Worm (Caenorhabditis elegans) whole organism, mixed stage, embryonic: ENCODE measurements around the gene srd-4.

Experiments
- M03D4.4 ChIP-seq: sonication (generic microtip); optimal IDR thresholded peaks from 2 replicates; lab custom pipeline; 2017; ENCODE audit warnings: mild to moderate bottlenecking, missing genetic modification characterization, missing compliant biosample characterization
- bed-3 ChIP-seq: fragments of 200-800 bp; sonication (Bioruptor generic); optimal IDR thresholded peaks from 3 replicates; lab custom pipeline; 2018; ENCODE audit warnings: mild to moderate bottlenecking, missing genetic modification characterization, moderate library complexity, missing compliant biosample characterization
- blmp-1 ChIP-seq: fragments of 150-350 bp; optimal IDR thresholded peaks from 2 replicates; lab custom pipeline; 2014; ENCODE audit warnings: missing biosample characterization, missing genetic modification characterization
- ceh-39 ChIP-seq: fragments of 150-350 bp; optimal IDR thresholded peaks from 2 replicates; lab custom pipeline; 2014; ENCODE audit warnings: missing biosample characterization, missing genetic modification characterization
- ceh-43 ChIP-seq: fragments of 200-800 bp; sonication (Bioruptor generic); optimal IDR thresholded peaks from 2 replicates; lab custom pipeline; 2018; ENCODE audit warnings: mild to moderate bottlenecking, missing genetic modification characterization, moderate library complexity, missing compliant biosample characterization
- ceh-83 ChIP-seq: fragments of 200-800 bp; sonication (Bioruptor generic); optimal IDR thresholded peaks from 2 replicates; lab custom pipeline; 2018; ENCODE audit warnings: mild to moderate bottlenecking, missing genetic modification characterization, missing compliant biosample characterization
- ces-1 ChIP-seq: fragments of 150-350 bp; optimal IDR thresholded peaks from 2 replicates; lab custom pipeline; 2014; ENCODE audit warnings: missing biosample characterization, missing genetic modification reagents, missing genetic modification characterization
- cnd-1 ChIP-seq: fragments of 200-800 bp; sonication (Bioruptor generic); optimal IDR thresholded peaks from 2 replicates; lab custom pipeline; 2018; ENCODE audit warnings: mild to moderate bottlenecking, missing genetic modification characterization, missing compliant biosample characterization
- drap-1 ChIP-seq: fragments of 200-800 bp; sonication (Bioruptor generic); optimal IDR thresholded peaks from 3 replicates; lab custom pipeline; 2018; ENCODE audit warnings: mild to moderate bottlenecking, missing genetic modification characterization, missing compliant biosample characterization
- elt-1 ChIP-seq: sonication (generic microtip); optimal IDR thresholded peaks from 2 replicates; lab custom pipeline; 2017; ENCODE audit warnings: missing genetic modification characterization, mild to moderate bottlenecking, missing compliant biosample characterization, antibody characterized with exemption, moderate library complexity, borderline replicate concordance; ENCODE audit not compliant: insufficient read depth
- elt-3 ChIP-seq: fragments of 150-350 bp; optimal IDR thresholded peaks from 2 replicates; lab custom pipeline; 2014; ENCODE audit warnings: missing biosample characterization, missing genetic modification characterization
- flh-1 ChIP-seq: fragments of 200-800 bp; sonication (Bioruptor generic); optimal IDR thresholded peaks from 2 replicates; lab custom pipeline; 2018; ENCODE audit warnings: mild to moderate bottlenecking, missing genetic modification characterization, moderate library complexity, missing compliant biosample characterization
- ham-2 ChIP-seq: fragments of 200-800 bp; sonication (Bioruptor generic); optimal IDR thresholded peaks from 2 replicates; lab custom pipeline; 2018; ENCODE audit warnings: mild to moderate bottlenecking, missing genetic modification characterization, missing compliant biosample characterization
- hlh-1 ChIP-seq: fragments of 150-350 bp; optimal IDR thresholded peaks from 2 replicates; lab custom pipeline; 2014; ENCODE audit warnings: missing biosample characterization, missing genetic modification reagents, missing genetic modification characterization
- lin-13 ChIP-seq: fragments of 150-350 bp; optimal IDR thresholded peaks from 2 replicates; lab custom pipeline; 2014; ENCODE audit warnings: missing biosample characterization, missing genetic modification characterization
- lin-32 ChIP-seq: fragments of 200-800 bp; sonication (Bioruptor generic); optimal IDR thresholded peaks from 2 replicates; lab custom pipeline; 2018; ENCODE audit warnings: mild to moderate bottlenecking, missing genetic modification characterization, missing compliant biosample characterization
- lsy-2 ChIP-seq: fragments of 150-350 bp; optimal IDR thresholded peaks from 2 replicates; lab custom pipeline; 2014; ENCODE audit warnings: missing biosample characterization, missing genetic modification characterization
- mab-5 ChIP-seq: fragments of 150-350 bp; optimal IDR thresholded peaks from 2 replicates; lab custom pipeline; 2014; ENCODE audit warnings: missing biosample characterization, missing genetic modification characterization
- mep-1 ChIP-seq: fragments of 150-350 bp; optimal IDR thresholded peaks from 2 replicates; lab custom pipeline; 2017; ENCODE audit warnings: missing biosample characterization, missing genetic modification reagents, missing genetic modification characterization, inconsistent platforms
- mls-2 ChIP-seq: sonication (generic microtip); optimal IDR thresholded peaks from 2 replicates; lab custom pipeline; 2016; ENCODE audit warnings: mild to moderate bottlenecking, missing genetic modification characterization, moderate library complexity, missing compliant biosample characterization
- nhr-12 ChIP-seq: fragments of 150-350 bp; optimal IDR thresholded peaks from 2 replicates; lab custom pipeline; 2014; ENCODE audit warnings: missing biosample characterization, missing genetic modification characterization
- nhr-2 ChIP-seq: fragments of 150-350 bp; optimal IDR thresholded peaks from 2 replicates; lab custom pipeline; 2014; ENCODE audit warnings: missing biosample characterization, missing genetic modification characterization
- nhr-237 ChIP-seq: fragments of 150-350 bp; optimal IDR thresholded peaks from 2 replicates; lab custom pipeline; 2014; ENCODE audit warnings: missing biosample characterization, missing genetic modification characterization
- nhr-28 ChIP-seq: fragments of 150-350 bp; optimal IDR thresholded peaks from 2 replicates; lab custom pipeline; 2014; ENCODE audit warnings: missing biosample characterization, missing genetic modification characterization
- pha-4 ChIP-seq: fragments of 150-350 bp; optimal IDR thresholded peaks from 2 replicates; lab custom pipeline; 2018; ENCODE audit warnings: missing biosample characterization, missing genetic modification reagents, missing genetic modification characterization
- sem-2 ChIP-seq: fragments of 200-800 bp; sonication (Bioruptor generic); optimal IDR thresholded peaks from 2 replicates; lab custom pipeline; 2018; ENCODE audit warnings: mild to moderate bottlenecking, missing genetic modification characterization, missing compliant biosample characterization
- snpc-4 ChIP-seq: fragments of 150-350 bp; optimal IDR thresholded peaks from 2 replicates; lab custom pipeline; 2014; ENCODE audit warnings: missing biosample characterization, missing genetic modification characterization
- sptf-1 ChIP-seq: sonication (generic microtip); optimal IDR thresholded peaks from 2 replicates; lab custom pipeline; 2017; ENCODE audit warnings: mild to moderate bottlenecking, missing genetic modification characterization, moderate library complexity, missing compliant biosample characterization
- unc-120 ChIP-seq: sonication (generic microtip); optimal IDR thresholded peaks from 2 replicates; lab custom pipeline; 2017; ENCODE audit warnings: missing genetic modification characterization, missing compliant biosample characterization; ENCODE audit not compliant: poor library complexity, severe bottlenecking
- unc-39 ChIP-seq: fragments of 150-350 bp; optimal IDR thresholded peaks from 2 replicates; lab custom pipeline; 2014; ENCODE audit warnings: missing biosample characterization, missing genetic modification characterization
- unc-62 ChIP-seq: fragments of 150-350 bp; optimal IDR thresholded peaks from 2 replicates; lab custom pipeline; 2014; ENCODE audit warnings: missing biosample characterization, missing genetic modification reagents, missing genetic modification characterization
- zip-8 ChIP-seq: fragments of 150-350 bp; optimal IDR thresholded peaks from 2 replicates; lab custom pipeline; 2014; ENCODE audit warnings: missing biosample characterization, missing genetic modification characterization
- ztf-11 ChIP-seq: fragments of 150-350 bp; optimal IDR thresholded peaks from 2 replicates; lab custom pipeline; 2014; ENCODE audit warnings: missing biosample characterization, missing genetic modification characterization

srd-4 gene

DNA sequence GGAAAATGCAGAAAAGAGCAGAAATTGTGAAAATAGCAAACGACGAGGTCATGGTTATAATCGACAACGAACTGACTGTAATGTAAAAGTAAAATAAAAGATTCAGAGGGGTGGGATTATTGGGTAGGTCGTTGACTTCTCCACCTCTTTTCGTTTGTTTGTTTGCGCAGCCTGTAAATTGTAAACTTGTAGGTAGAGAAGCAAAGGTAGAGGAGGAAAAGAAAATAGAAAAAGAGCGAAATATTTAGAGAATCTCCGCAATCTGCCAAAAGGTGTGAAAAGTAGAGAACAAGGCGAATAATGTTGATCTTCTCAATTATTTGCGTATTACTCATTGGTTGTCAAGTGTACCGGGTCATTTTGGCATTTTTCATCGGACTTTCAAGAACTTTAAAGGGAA lies 2.6 kb downstream of the srd-4 start, which contains the start of gene ZK863.8:
TSS of gene ZK863.8 (minus strand) at position 173 of the 400 bp plus-strand sequence.
- no peak for TF ChIP-seq cnd-1 (tag; lab: Kevin White, UChicago)
- no peak for TF ChIP-seq unc-62
- no peak for TF ChIP-seq drap-1

DNA sequence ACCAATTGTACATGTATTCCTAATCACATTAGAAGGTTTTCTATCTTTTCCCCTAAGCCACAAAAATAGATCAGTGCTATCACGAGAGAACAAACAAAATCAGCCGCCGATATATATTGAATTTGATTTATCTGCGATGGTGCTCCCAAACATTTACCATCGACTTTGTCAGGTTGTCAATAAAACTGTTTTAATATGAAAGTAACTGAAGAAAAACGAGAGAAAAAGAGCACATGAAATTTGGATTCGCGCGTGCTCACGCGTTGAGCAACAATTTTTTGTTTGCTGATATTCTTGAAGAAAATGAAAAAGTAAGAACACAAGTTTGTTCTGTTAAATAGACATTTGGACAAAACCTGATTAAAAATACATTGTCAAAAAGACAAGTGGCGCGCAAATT lies 4.1 kb downstream of the srd-4 start:
- TF ChIP-seq bed-3 (GFP tag; lab: Kevin White, UChicago) = no peak
- no peak for TF ChIP-seq nhr-28 (tag; lab: Kevin White, UChicago)
- TF ChIP-seq ham-2 = no peak
- no peak for TF ChIP-seq elt-3 (tag; lab: Kevin White, UChicago)
- TF ChIP-seq blmp-1 (tag; lab: Kevin White, UChicago) = no peak
- TF ChIP-seq unc-62 = no peak

DNA sequence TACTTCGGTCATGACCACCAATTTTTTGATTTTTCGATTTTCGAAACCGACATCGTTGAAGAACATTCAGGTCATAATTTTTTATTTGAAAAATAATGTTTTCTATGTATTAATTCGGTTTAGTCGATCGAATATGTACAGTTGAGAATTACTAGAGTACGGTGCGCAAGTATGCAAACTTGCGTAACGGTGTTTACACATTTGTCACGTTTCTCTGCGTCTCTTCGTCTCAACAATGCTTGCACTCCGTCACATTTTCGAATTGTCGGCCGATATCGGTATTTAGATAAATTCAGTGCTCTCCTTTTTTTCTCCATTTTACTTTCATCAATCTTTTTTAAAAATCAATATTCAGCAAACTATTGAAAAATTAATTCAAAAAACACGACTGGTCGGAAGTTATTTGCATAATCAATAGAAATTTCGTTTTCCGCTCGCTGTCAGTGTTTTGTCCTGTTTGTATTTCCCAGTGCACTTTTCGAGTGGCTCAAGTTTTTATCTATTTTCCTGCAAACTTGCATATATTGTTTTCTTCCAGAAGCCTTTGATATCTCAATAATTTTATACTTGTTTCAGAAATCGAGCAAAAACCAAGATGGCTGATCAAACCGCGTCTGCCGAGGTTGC lies 6.3 kb downstream of the srd-4 start, which contains the start of gene dpy-30:
TSS of gene dpy-30 (plus strand) at position 577 of the 627 bp plus-strand sequence.
- TF ChIP-seq lin-13 (tag; lab: Kevin White, UChicago) (peak; percentile 52), sptf-1 (no peak), ceh-39 (tag; lab: Kevin White, UChicago) (peak; percentile 74), nhr-28 (tag; lab: Kevin White, UChicago) (no peak), mls-2 (tag; lab: Kevin White, UChicago) (no peak), elt-3 (tag; lab: Kevin White, UChicago) (no peak), unc-62 (no peak), lsy-2 (tag; lab: Kevin White, UChicago) (peak; percentile 95), elt-1 (tag; lab: Kevin White, UChicago) (no peak), blmp-1 (tag; lab: Kevin White, UChicago) (no peak), ham-2 (no peak), mep-1 (tag; lab: Kevin White, UChicago) (peak; percentile 42), ztf-11 (tag; lab: Kevin White, UChicago) (no peak), pha-4 (peak; percentile 89), mab-5 (no peak), ceh-43 (no peak), nhr-237 (tag; lab: Kevin White, UChicago) (peak; percentile 35), flh-1 (no peak), ces-1 (peak; percentile 55), hlh-1 (no peak), sem-2 (GFP tag; lab: Kevin White, UChicago) (no peak), nhr-2 (tag; lab: Kevin White, UChicago) (no peak)

DNA sequence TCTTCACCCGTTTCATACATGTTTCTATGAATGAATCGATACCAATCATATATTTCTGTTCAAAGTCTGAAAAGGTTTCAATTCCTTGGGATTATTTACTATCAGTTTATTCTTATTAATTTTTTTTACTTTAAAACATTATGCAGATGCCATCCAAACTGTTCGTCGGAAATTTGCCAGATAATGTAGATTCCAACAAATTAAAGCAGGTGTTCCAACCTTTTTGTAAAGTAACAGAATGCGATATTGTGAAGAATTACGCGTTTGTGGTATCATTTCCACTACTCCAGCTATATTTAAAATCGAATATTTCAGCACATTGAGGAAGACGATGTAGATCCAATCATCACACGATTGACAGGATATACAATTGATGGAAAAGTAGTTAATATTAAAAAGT lies 7.4 kb downstream of the srd-4 start, which contains the start of gene rnp-1:
TSS of gene rnp-1 (plus strand) at position 145 of the 400 bp plus-strand sequence.
- no peak for TF ChIP-seq blmp-1 (tag; lab: Kevin White, UChicago)
- TF ChIP-seq hlh-1 = no peak

DNA sequence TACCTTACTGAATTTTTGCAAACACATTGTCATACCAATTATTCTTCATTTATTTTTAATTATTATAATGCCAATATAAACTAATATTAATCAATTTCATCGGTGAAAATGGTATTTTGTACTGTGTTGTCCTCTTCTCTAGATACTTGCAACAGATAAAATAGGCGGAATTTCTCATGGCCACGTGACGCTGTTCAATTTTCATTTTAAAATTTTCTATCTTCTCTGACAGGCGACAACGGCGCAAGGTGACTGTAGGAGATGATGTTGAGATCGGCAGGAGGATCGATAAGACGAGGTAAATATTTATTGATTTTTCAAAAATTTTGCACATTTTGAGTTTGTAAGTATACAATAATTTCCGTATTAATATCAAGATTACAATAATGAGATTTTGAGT lies 9.5 kb downstream of the srd-4 start, which contains the start of gene ogdh-2:
TSS of gene ogdh-2 (plus strand) at position 233 of the 400 bp plus-strand sequence.
- TF ChIP-seq elt-3 (tag; lab: Kevin White, UChicago) (no peak), hlh-1 (no peak), zip-8 (tag; lab: Kevin White, UChicago) (no peak), lin-32 (GFP tag; lab: Kevin White, UChicago) (no peak), ceh-83 (GFP tag; lab: Kevin White, UChicago) (no peak), nhr-28 (tag; lab: Kevin White, UChicago) (no peak), M03D4.4 (tag; lab: Kevin White, UChicago) (no peak), unc-62 (no peak)

DNA sequence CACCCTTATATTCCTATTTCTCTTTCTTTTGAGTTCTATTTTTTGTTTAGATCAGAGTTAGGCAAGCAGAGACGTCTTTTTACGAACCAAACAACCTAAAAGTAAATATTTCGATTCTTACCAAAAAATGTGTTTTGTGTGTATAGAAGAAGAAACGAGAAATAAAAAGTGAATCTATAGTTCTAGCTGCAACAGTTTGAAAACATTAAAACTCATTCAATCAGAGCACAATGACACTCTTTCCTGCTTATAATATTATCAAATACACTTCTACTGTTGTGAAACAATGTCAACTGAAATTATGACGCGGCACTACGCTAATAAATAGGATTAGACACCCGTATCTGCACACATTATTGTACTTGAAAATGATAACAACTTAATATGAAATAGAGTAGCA lies 11.1 kb downstream of the srd-4 start, which contains the start of gene ZK836.3:
TSS of gene ZK836.3 (minus strand) at position 101 of the 400 bp plus-strand sequence.
- TF ChIP-seq flh-1 (no peak), lin-13 (tag; lab: Kevin White, UChicago) (no peak), cnd-1 (tag; lab: Kevin White, UChicago) (no peak), snpc-4 (no peak), drap-1 (no peak), mep-1 (tag; lab: Kevin White, UChicago) (no peak), nhr-2 (tag; lab: Kevin White, UChicago) (no peak), ceh-39 (tag; lab: Kevin White, UChicago) (no peak), M03D4.4 (tag; lab: Kevin White, UChicago) (no peak), elt-3 (tag; lab: Kevin White, UChicago) (no peak), unc-120 (tag; lab: Kevin White, UChicago) (no peak), lin-32 (GFP tag; lab: Kevin White, UChicago) (no peak), sptf-1 (no peak), pha-4 (no peak), nhr-12 (tag; lab: Kevin White, UChicago) (no peak), hlh-1 (no peak), ztf-11 (tag; lab: Kevin White, UChicago) (no peak), unc-39 (tag; lab: Kevin White, UChicago) (no peak)
